Worm (Caenorhabditis elegans): ENCODE data around the gene F01D4.8.

Gene F01D4.8

ce11 chrIV:10436401-10436800 is 16.5 kb downstream of the F01D4.8 start, which contains the start of gene ins-1:
Gene ins-1 (plus strand): TSS chrIV:10436701.
- TF ChIP-seq zip-8 (tag; optimal IDR thresholded peaks at IDR 0.05) (no peak), ceh-43 (GFP tag; optimal IDR thresholded peaks at IDR 0.05) (no peak), unc-39 (tag; optimal IDR thresholded peaks at IDR 0.05) (no peak), hlh-1 (tag; optimal IDR thresholded peaks at IDR 0.05) (no peak), nhr-76 (tag; optimal IDR thresholded peaks at IDR 0.05) (no peak), lsy-2 (tag; optimal IDR thresholded peaks at IDR 0.05) (no peak), nhr-28 (tag; optimal IDR thresholded peaks at IDR 0.05) (no peak), lin-32 (GFP tag; optimal IDR thresholded peaks at IDR 0.05) (no peak), ham-2 (GFP tag; optimal IDR thresholded peaks at IDR 0.05) (no peak), flh-1 (GFP tag; optimal IDR thresholded peaks at IDR 0.05) (no peak), unc-62 (GFP tag; optimal IDR thresholded peaks at IDR 0.05) (no peak), sptf-1 (tag; optimal IDR thresholded peaks at IDR 0.05) (no peak), nhr-12 (tag; optimal IDR thresholded peaks at IDR 0.05) (no peak), drap-1 (GFP tag; optimal IDR thresholded peaks at IDR 0.05) (no peak), cnd-1 (tag; optimal IDR thresholded peaks at IDR 0.05) (no peak), elt-3 (tag; optimal IDR thresholded peaks at IDR 0.05) (no peak)

ce11 chrIV:10430507-10430906 is 22.4 kb downstream of the F01D4.8 start:
- TF ChIP-seq ztf-11 (tag; optimal IDR thresholded peaks at IDR 0.05) (no peak), drap-1 (GFP tag; optimal IDR thresholded peaks at IDR 0.05) (no peak), bed-3 (GFP tag; optimal IDR thresholded peaks at IDR 0.05) (no peak), nhr-28 (tag; optimal IDR thresholded peaks at IDR 0.05) (no peak), nhr-12 (tag; optimal IDR thresholded peaks at IDR 0.05) (no peak), blmp-1 (tag; optimal IDR thresholded peaks at IDR 0.05) (no peak), lin-13 (tag; optimal IDR thresholded peaks at IDR 0.05) (no peak), mep-1 (tag; optimal IDR thresholded peaks at IDR 0.05) (no peak), lin-32 (GFP tag; optimal IDR thresholded peaks at IDR 0.05) (no peak), unc-62 (GFP tag; optimal IDR thresholded peaks at IDR 0.05) (no peak), zip-8 (tag; optimal IDR thresholded peaks at IDR 0.05) (no peak), ceh-39 (tag; optimal IDR thresholded peaks at IDR 0.05) (no peak), elt-3 (tag; optimal IDR thresholded peaks at IDR 0.05) (no peak), pha-4 (tag; optimal IDR thresholded peaks at IDR 0.05) (no peak), ceh-43 (GFP tag; optimal IDR thresholded peaks at IDR 0.05) (no peak), nhr-76 (tag; optimal IDR thresholded peaks at IDR 0.05) (no peak)

- TF ChIP-seq nhr-2 (tag; optimal IDR thresholded peaks at IDR 0.05) (no peak), snpc-4 (tag; optimal IDR thresholded peaks at IDR 0.05) (no peak), M03D4.4 (tag; optimal IDR thresholded peaks at IDR 0.05) (no peak), sptf-1 (tag; optimal IDR thresholded peaks at IDR 0.05) (no peak), lin-32 (GFP tag; optimal IDR thresholded peaks at IDR 0.05) (no peak), lin-13 (tag; optimal IDR thresholded peaks at IDR 0.05) (no peak), nhr-76 (tag; optimal IDR thresholded peaks at IDR 0.05) (no peak), ztf-11 (tag; optimal IDR thresholded peaks at IDR 0.05) (no peak), drap-1 (GFP tag; optimal IDR thresholded peaks at IDR 0.05) (no peak), sem-2 (GFP tag; optimal IDR thresholded peaks at IDR 0.05) (no peak), mab-5 (tag; optimal IDR thresholded peaks at IDR 0.05) (no peak), ces-1 (GFP tag; optimal IDR thresholded peaks at IDR 0.05) (no peak), unc-120 (tag; optimal IDR thresholded peaks at IDR 0.05; ENCODE audit: poor library complexity, severe bottlenecking) (no peak), ceh-43 (GFP tag; optimal IDR thresholded peaks at IDR 0.05) (no peak), bed-3 (GFP tag; optimal IDR thresholded peaks at IDR 0.05) (no peak), mep-1 (tag; optimal IDR thresholded peaks at IDR 0.05) (no peak), tbx-8 (GFP tag; optimal IDR thresholded peaks at IDR 0.05) (no peak), cnd-1 (tag; optimal IDR thresholded peaks at IDR 0.05) (no peak), zip-8 (tag; optimal IDR thresholded peaks at IDR 0.05) (no peak)
These were observed 23.8 kb downstream of the F01D4.8 start, which contains the start of gene F13B12.2 for ce11 chrIV:10429129-10429528. Gene F13B12.2 (minus strand): TSS chrIV:10429130.

ce11 chrIV:10425129-10425528 is 27.8 kb downstream of the F01D4.8 start:
- TF ChIP-seq pha-4 (tag; optimal IDR thresholded peaks at IDR 0.05) (no peak), zip-8 (tag; optimal IDR thresholded peaks at IDR 0.05) (no peak), nhr-28 (tag; optimal IDR thresholded peaks at IDR 0.05) (no peak), lsy-2 (tag; optimal IDR thresholded peaks at IDR 0.05) (peak; percentile 27), flh-1 (GFP tag; optimal IDR thresholded peaks at IDR 0.05) (no peak), elt-1 (tag; optimal IDR thresholded peaks at IDR 0.05; ENCODE audit: borderline replicate concordance, insufficient read depth) (no peak), nhr-76 (tag; optimal IDR thresholded peaks at IDR 0.05) (no peak), lin-13 (tag; optimal IDR thresholded peaks at IDR 0.05) (no peak)
